Worm (Caenorhabditis elegans): ENCODE data around the gene Y41D4B.6.

The Y41D4B.6 gene

ce11 chrIV:1626342-1626855 is 7.1 kb upstream of the Y41D4B.6 start, which contains the start of gene nhr-146:
Gene nhr-146, plus strand, starts transcription at chrIV:1626805.
- TF ChIP-seq nhr-47 (tag; optimal IDR thresholded peaks at IDR 0.05), result no peak
- no peak for TF ChIP-seq ceh-8 (GFP tag; optimal IDR thresholded peaks at IDR 0.05)
- TF ChIP-seq nhr-85 (tag), result no peak
- no peak for TF ChIP-seq zag-1 (tag; optimal IDR thresholded peaks at IDR 0.05)
- TF ChIP-seq nhr-84 (tag; optimal IDR thresholded peaks at IDR 0.05), result no peak

- TF ChIP-seq ces-1 (GFP tag; optimal IDR thresholded peaks at IDR 0.05) (no peak), blmp-1 (tag; optimal IDR thresholded peaks at IDR 0.05) (no peak)
Measured at ce11 chrIV:1628281-1628680, 5.3 kb upstream of the Y41D4B.6 start.

ce11 chrIV:1628730-1629129 is 4.8 kb upstream of the Y41D4B.6 start:
- TF ChIP-seq unc-30 (tag; optimal IDR thresholded peaks at IDR 0.05), result no peak
- no peak for TF ChIP-seq blmp-1 (tag; optimal IDR thresholded peaks at IDR 0.05)
- TF ChIP-seq skn-1 (tag; optimal IDR thresholded peaks at IDR 0.05), result no peak
- no peak for TF ChIP-seq lir-3 (tag; optimal IDR thresholded peaks at IDR 0.05; ENCODE audit: poor library complexity)
- no peak for TF ChIP-seq ces-1 (GFP tag; optimal IDR thresholded peaks at IDR 0.05)
- no peak for TF ChIP-seq C16A3.4 (tag; optimal IDR thresholded peaks at IDR 0.05)
- TF ChIP-seq nhr-85 (tag), result peak; percentile 2
- no peak for TF ChIP-seq C34B4.2 (tag; optimal IDR thresholded peaks at IDR 0.05)
- no peak for TF ChIP-seq hlh-17 (GFP tag; optimal IDR thresholded peaks at IDR 0.05; ENCODE audit: borderline replicate concordance)
- no peak for TF ChIP-seq mdl-1 (tag; optimal IDR thresholded peaks at IDR 0.05)
- no peak for TF ChIP-seq nhr-12 (tag; optimal IDR thresholded peaks at IDR 0.05)
- TF ChIP-seq nhr-76 (tag; optimal IDR thresholded peaks at IDR 0.05), result no peak
- no peak for TF ChIP-seq ceh-90 (tag; optimal IDR thresholded peaks at IDR 0.05)
- no peak for TF ChIP-seq snu-23 (GFP tag; optimal IDR thresholded peaks at IDR 0.05)
- no peak for TF ChIP-seq jun-1 (tag; optimal IDR thresholded peaks at IDR 0.05)
- TF ChIP-seq lin-14 (GFP tag; optimal IDR thresholded peaks at IDR 0.05), result no peak
- TF ChIP-seq efl-1 (optimal IDR thresholded peaks at IDR 0.05), result no peak
- TF ChIP-seq efl-1 (GFP tag; optimal IDR thresholded peaks at IDR 0.05 in 1 of 2), result peak in 1 of 2 experiments; percentile 80
- TF ChIP-seq alr-1 (tag; optimal IDR thresholded peaks at IDR 0.05; ENCODE audit: borderline replicate concordance), result no peak

ce11 chrIV:1631651-1632050 is 1.9 kb upstream of the Y41D4B.6 start, which contains the start of gene cpg-24:
Gene cpg-24, plus strand, starts transcription at chrIV:1631951.
- TF ChIP-seq skn-1 (tag; optimal IDR thresholded peaks at IDR 0.05) (no peak), ama-1 (optimal IDR thresholded peaks at IDR 0.05) (no peak), pax-3 (tag; optimal IDR thresholded peaks at IDR 0.05) (no peak), lin-39 (tag; optimal IDR thresholded peaks at IDR 0.05) (no peak), Y116A8C.19 (tag; optimal IDR thresholded peaks at IDR 0.05; ENCODE audit: borderline replicate concordance) (no peak), snpc-4 (tag; optimal IDR thresholded peaks at IDR 0.05) (no peak), mdl-1 (tag; optimal IDR thresholded peaks at IDR 0.05) (no peak), fkh-4 (tag; optimal IDR thresholded peaks at IDR 0.05; ENCODE audit: borderline replicate concordance) (no peak), mef-2 (tag; optimal IDR thresholded peaks at IDR 0.05) (no peak), ztf-11 (tag; optimal IDR thresholded peaks at IDR 0.05) (no peak), fkh-8 (tag; optimal IDR thresholded peaks at IDR 0.05) (no peak), elt-3 (tag; optimal IDR thresholded peaks at IDR 0.05) (no peak), lin-35 (GFP tag; optimal IDR thresholded peaks at IDR 0.05) (no peak), grh-1 (GFP tag; IDR thresholded peaks at IDR 0.05) (no peak), F16B12.6 (tag; optimal IDR thresholded peaks at IDR 0.05) (no peak)

ce11 chrIV:1632593-1632992 is 952 bp upstream of the Y41D4B.6 start:
- TF ChIP-seq dpl-1 (GFP tag; optimal IDR thresholded peaks at IDR 0.05) (no peak), ztf-4 (tag; optimal IDR thresholded peaks at IDR 0.05) (no peak), ceh-8 (GFP tag; optimal IDR thresholded peaks at IDR 0.05) (no peak), unc-30 (tag; optimal IDR thresholded peaks at IDR 0.05) (no peak), elt-2 (tag; optimal IDR thresholded peaks at IDR 0.05) (no peak)

Data from whole organism, L1 larva.